Fruit fly (Drosophila melanogaster) S2 (cell line): ENCODE measurements around the gene Ir92a.

ENCODE experiments used
- CG8478 ChIP-seq: fragments of >200 bp; optimal IDR thresholded peaks from 2 replicates; lab custom pipeline; 2018
- CTCF ChIP-seq, 2 experiments: fragments of >200 bp; optimal IDR thresholded peaks; 2 replicates each; lab custom pipeline; 2018

DNA sequence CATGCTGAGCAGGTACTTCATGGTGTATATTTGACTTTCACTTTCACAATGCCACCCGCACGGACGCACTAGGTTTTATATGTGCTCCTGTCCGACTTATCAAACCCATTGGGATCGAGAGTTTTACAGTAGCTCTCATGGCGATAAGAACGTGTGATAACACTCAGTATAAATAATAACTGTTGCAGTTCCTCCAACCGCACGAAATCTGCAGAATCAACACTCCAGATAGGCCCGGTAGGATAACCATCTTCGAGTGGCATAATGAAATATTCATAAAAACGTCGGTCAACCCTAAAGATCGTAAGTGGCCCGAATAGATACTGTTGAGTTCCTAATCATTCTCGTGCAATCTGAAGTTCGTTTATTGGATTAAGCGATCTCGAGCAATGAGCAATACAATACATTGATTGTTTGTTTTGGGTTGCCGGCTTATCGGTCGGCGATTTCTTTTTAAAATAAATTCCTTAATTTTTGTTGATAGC, 31.2 kb upstream of the Ir92a start, which contains the start of gene CG4362:
- TF ChIP-seq CTCF (optimal IDR thresholded peaks at IDR 0.05; lab: Kevin White, UChicago): no peak
- TF ChIP-seq CG8478 (lab: Kevin White, UChicago): no peak
